Fruit fly (Drosophila melanogaster): ENCODE results near the gene CG4669.
A peak's percentile ranks its signal among the peaks of the same experiment; 100 is the strongest.

The CG4669 gene

dm6 chr3L:5243236-5243635 lies 9.0 kb downstream of the CG4669 start (continued):
- TF ChIP-seq CG12071 (GFP tag; optimal IDR thresholded peaks at IDR 0.05) (no peak), ro (GFP tag; IDR thresholded peaks at IDR 0.05) (peak; percentile 7; the same call in 1 of the 2 replicates), sr (GFP tag; IDR thresholded peaks at IDR 0.05) (no peak), otp (GFP tag; IDR thresholded peaks at IDR 0.05) (0 out of 3 replicates have a peak, but pooled peaks have one; percentile 48), Xbp1 (GFP tag; optimal IDR thresholded peaks at IDR 0.05) (peak; percentile 36), tgo (GFP tag; IDR thresholded peaks at IDR 0.05) (peak; percentile 67), CTCF (GFP tag; optimal IDR thresholded peaks at IDR 0.05) (no peak), sima (GFP tag; optimal IDR thresholded peaks at IDR 0.05) (no peak), Sry-β (GFP tag; optimal IDR thresholded peaks at IDR 0.05) (no peak), Dfd (GFP tag; optimal IDR thresholded peaks at IDR 0.05) (no peak), CG7271 (tag; optimal IDR thresholded peaks at IDR 0.05) (no peak), Adf1 (GFP tag; IDR thresholded peaks at IDR 0.05) (no peak), Max (GFP tag; optimal IDR thresholded peaks at IDR 0.05) (no peak), CG18619 (GFP tag; optimal IDR thresholded peaks at IDR 0.05) (no peak), tll (GFP tag; optimal IDR thresholded peaks at IDR 0.05) (no peak), exex (tag; optimal IDR thresholded peaks at IDR 0.05) (no peak), Lpt (GFP tag; optimal IDR thresholded peaks at IDR 0.05) (no peak), BtbVII (GFP tag; optimal IDR thresholded peaks at IDR 0.05) (no peak), CG7963 (GFP tag; IDR thresholded peaks at IDR 0.05; ENCODE audit: partially characterized antibody) (no peak), Doc3 (GFP tag; IDR thresholded peaks at IDR 0.05; ENCODE audit: partially characterized antibody) (no peak), eve (GFP tag; optimal IDR thresholded peaks at IDR 0.05) (no peak), CG6854 (GFP tag; optimal IDR thresholded peaks at IDR 0.05) (no peak), Hr3 (GFP tag; optimal IDR thresholded peaks at IDR 0.05) (peak; percentile 23), rib (GFP tag; IDR thresholded peaks at IDR 0.05) (no peak), Fer3 (tag; optimal IDR thresholded peaks at IDR 0.05) (peak; percentile 29), seq (GFP tag; IDR thresholded peaks at IDR 0.05) (0 out of 2 replicates have a peak, but pooled peaks have one; percentile 37), Poxn (GFP tag; IDR thresholded peaks at IDR 0.05) (no peak), lab (GFP tag; optimal IDR thresholded peaks at IDR 0.05) (peak; percentile 55), sna (GFP tag; IDR thresholded peaks at IDR 0.05; ENCODE audit: partially characterized antibody) (no peak), vvl (GFP tag; IDR thresholded peaks at IDR 0.05) (peak; percentile 73), Vsx1 (GFP tag; optimal IDR thresholded peaks at IDR 0.05) (no peak), ftz-f1 (GFP tag; optimal IDR thresholded peaks at IDR 0.05) (no peak), cg (GFP tag; optimal IDR thresholded peaks at IDR 0.05) (no peak), CG8089 (GFP tag; optimal IDR thresholded peaks at IDR 0.05) (no peak), jumu (GFP tag; optimal IDR thresholded peaks at IDR 0.05) (no peak), CG4707 (GFP tag; optimal IDR thresholded peaks at IDR 0.05) (no peak), Bteb2 (GFP tag; optimal IDR thresholded peaks at IDR 0.05) (no peak), tna (GFP tag; IDR thresholded peaks at IDR 0.05; ENCODE audit: partially characterized antibody) (no peak), caup (GFP tag; optimal IDR thresholded peaks at IDR 0.05; ENCODE audit: severe bottlenecking) (no peak), twi (tag; optimal IDR thresholded peaks at IDR 0.05) (no peak), stwl (tag; optimal IDR thresholded peaks at IDR 0.05) (no peak), NFAT (GFP tag; IDR thresholded peaks at IDR 0.05) (no peak), CG17802 (tag; optimal IDR thresholded peaks at IDR 0.05) (peak; percentile 30), CG4730 (GFP tag; IDR thresholded peaks at IDR 0.05) (peak; percentile 48; the same call in 1 of the 2 replicates), CG6765 (GFP tag; optimal IDR thresholded peaks at IDR 0.05) (no peak), inv (GFP tag; IDR thresholded peaks at IDR 0.05; ENCODE audit: partially characterized antibody) (no peak), CG4404 (GFP tag; IDR thresholded peaks at IDR 0.05) (peak; percentile 36; the same call in 1 of the 2 replicates), phol (tag; optimal IDR thresholded peaks at IDR 0.05) (no peak), Oli (tag; optimal IDR thresholded peaks at IDR 0.05) (peak; percentile 61), ranshi (GFP tag; IDR thresholded peaks at IDR 0.05) (peak; percentile 66; the same call in 1 of the 2 replicates), CG12155 (GFP tag; optimal IDR thresholded peaks at IDR 0.05) (no peak)

Measured in whole organism, embryonic.